Fruit fly (Drosophila melanogaster): Measurements from ENCODE around the gene nonC.

nonC gene

dm6 chrX:6802376-6803080 is 21.8 kb upstream of the nonC start:
- TF ChIP-seq CG6808 (GFP tag; optimal IDR thresholded peaks at IDR 0.05) (no peak), CG32006 (GFP tag; optimal IDR thresholded peaks at IDR 0.05) (no peak), Eip78C (GFP tag) (peak; percentile 39), CG6276 (GFP tag; optimal IDR thresholded peaks at IDR 0.05) (no peak)

- TF ChIP-seq Sox102F (GFP tag; optimal IDR thresholded peaks at IDR 0.05) (peak; percentile 56), CG10631 (GFP tag; optimal IDR thresholded peaks at IDR 0.05) (no peak), CG6792 (GFP tag; optimal IDR thresholded peaks at IDR 0.05) (no peak), Sox15 (GFP tag; optimal IDR thresholded peaks at IDR 0.05) (no peak), dsx (GFP tag; optimal IDR thresholded peaks at IDR 0.05; ENCODE audit: poor library complexity, severe bottlenecking) (peak; percentile 9), fkh (GFP tag; optimal IDR thresholded peaks at IDR 0.05) (peak; percentile 71), salr (GFP tag; optimal IDR thresholded peaks at IDR 0.05) (no peak), CG32006 (GFP tag; optimal IDR thresholded peaks at IDR 0.05) (no peak), acj6 (GFP tag; optimal IDR thresholded peaks at IDR 0.05) (no peak), Ets21C (GFP tag; optimal IDR thresholded peaks at IDR 0.05) (no peak), CG3032 (tag; optimal IDR thresholded peaks at IDR 0.05) (no peak), CG16779 (tag; optimal IDR thresholded peaks at IDR 0.05) (no peak), achi (GFP tag; optimal IDR thresholded peaks at IDR 0.05) (no peak), fd85E (GFP tag; optimal IDR thresholded peaks at IDR 0.05) (no peak), CG7368 (GFP tag; optimal IDR thresholded peaks at IDR 0.05) (no peak), Met (GFP tag; optimal IDR thresholded peaks at IDR 0.05) (no peak), Eip78C (GFP tag) (peak; percentile 71), Sox14 (GFP tag; optimal IDR thresholded peaks at IDR 0.05) (no peak), CG9139 (GFP tag; optimal IDR thresholded peaks at IDR 0.05) (no peak), CG15336 (GFP tag; IDR thresholded peaks at IDR 0.05) (no peak), CG11762 (GFP tag; optimal IDR thresholded peaks at IDR 0.05; ENCODE audit: insufficient read depth) (no peak), CG6808 (GFP tag; optimal IDR thresholded peaks at IDR 0.05) (no peak), topi (GFP tag; optimal IDR thresholded peaks at IDR 0.05) (peak; percentile 3), CG11294 (GFP tag; IDR thresholded peaks at IDR 0.05) (no peak), spab (GFP tag; optimal IDR thresholded peaks at IDR 0.05) (no peak), cyc (GFP tag; optimal IDR thresholded peaks at IDR 0.05) (peak; percentile 31), vri (GFP tag; optimal IDR thresholded peaks at IDR 0.05) (peak; percentile 16), Lpt (GFP tag; optimal IDR thresholded peaks at IDR 0.05) (no peak), CG8632 (GFP tag; optimal IDR thresholded peaks at IDR 0.05) (no peak), CG34406 (GFP tag; optimal IDR thresholded peaks at IDR 0.05) (no peak), CG4318 (GFP tag; optimal IDR thresholded peaks at IDR 0.05) (no peak), pdm3 (GFP tag; optimal IDR thresholded peaks at IDR 0.05) (peak; percentile 21), CG6163 (GFP tag; IDR thresholded peaks at IDR 0.05) (no peak), eg (GFP tag; IDR thresholded peaks at IDR 0.05) (no peak), Blimp-1 (GFP tag; optimal IDR thresholded peaks at IDR 0.05) (no peak), CG1621 (tag; optimal IDR thresholded peaks at IDR 0.05) (no peak), CG3919 (GFP tag; optimal IDR thresholded peaks at IDR 0.05) (peak; percentile 28), CG31627 (GFP tag; optimal IDR thresholded peaks at IDR 0.05) (no peak), CG6854 (GFP tag; optimal IDR thresholded peaks at IDR 0.05) (no peak), Eip93F (GFP tag; optimal IDR thresholded peaks at IDR 0.05) (peak; percentile 15), Smox (GFP tag; optimal IDR thresholded peaks at IDR 0.05) (peak; percentile 31), CG6276 (GFP tag; optimal IDR thresholded peaks at IDR 0.05) (no peak), Eip75B (GFP tag; optimal IDR thresholded peaks at IDR 0.05) (peak; percentile 11), CG8319 (GFP tag; optimal IDR thresholded peaks at IDR 0.05) (no peak), Hr4 (GFP tag; optimal IDR thresholded peaks at IDR 0.05) (peak; percentile 18), lz (GFP tag; optimal IDR thresholded peaks at IDR 0.05) (peak; percentile 28), CG10669 (GFP tag; optimal IDR thresholded peaks at IDR 0.05) (no peak), fd59A (GFP tag; optimal IDR thresholded peaks at IDR 0.05) (no peak)
Measured at dm6 chrX:6803312-6803794, 20.9 kb upstream of the nonC start, which contains the start of the genes C3G and pod1. Gene C3G, minus strand, starts transcription at chrX:6803593. Gene pod1, plus strand, starts transcription at chrX:6803684.

Measured in whole organism, prepupa.